Fruit fly (Drosophila melanogaster): Measurements from ENCODE around the gene Dhfr.
A peak's percentile ranks its signal among the peaks of the same experiment; 100 is the strongest.

The Dhfr gene

DNA sequence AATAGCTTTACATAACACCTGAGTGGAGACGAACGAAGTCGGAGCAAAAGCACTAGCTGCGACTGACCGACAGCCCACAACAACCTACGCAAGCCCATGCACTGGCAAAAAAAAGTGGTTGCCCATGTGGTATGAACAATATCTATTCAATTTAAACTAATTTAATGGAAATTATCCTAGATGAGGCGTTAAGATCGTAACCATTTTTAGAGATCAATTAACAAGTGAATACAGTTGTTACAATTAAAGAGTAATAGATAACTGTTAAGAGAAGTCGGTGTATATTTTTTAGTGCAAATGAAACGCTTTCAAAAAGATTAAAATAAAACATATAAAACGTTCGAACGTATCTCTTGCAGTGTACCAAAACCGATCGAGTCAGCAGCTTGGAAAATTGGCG, 15.2 kb downstream of the Dhfr start (continued):
- TF ChIP-seq CG15601 (tag; optimal IDR thresholded peaks at IDR 0.05): peak; percentile 65
- peak; percentile 7 for TF ChIP-seq Chrac-16 (GFP tag; optimal IDR thresholded peaks at IDR 0.05)
- no peak for TF ChIP-seq aop (GFP tag; IDR thresholded peaks at IDR 0.05)
- peak; percentile 35 for TF ChIP-seq CG6254 (GFP tag; optimal IDR thresholded peaks at IDR 0.05)
- peak; percentile 33 for TF ChIP-seq Hsf (GFP tag; optimal IDR thresholded peaks at IDR 0.05)
- no peak for TF ChIP-seq CG8290 (GFP tag; optimal IDR thresholded peaks at IDR 0.05)
- TF ChIP-seq CG8290 (tag; optimal IDR thresholded peaks at IDR 0.05): no peak
- peak; percentile 84 for TF ChIP-seq dmrt99B (tag; optimal IDR thresholded peaks at IDR 0.05)
- no peak for TF ChIP-seq Dad (GFP tag; optimal IDR thresholded peaks at IDR 0.05)
- TF ChIP-seq CG4424 (GFP tag; optimal IDR thresholded peaks at IDR 0.05): peak; percentile 15
- TF ChIP-seq hbn (GFP tag; IDR thresholded peaks at IDR 0.05; ENCODE audit: partially characterized antibody): no peak
- no peak for TF ChIP-seq prd (optimal IDR thresholded peaks at IDR 0.05)
- peak; percentile 38; the same call in 1 of the 3 replicates for TF ChIP-seq prd (GFP tag; IDR thresholded peaks at IDR 0.05)
- no peak for TF ChIP-seq tup (GFP tag; optimal IDR thresholded peaks at IDR 0.05)
- TF ChIP-seq CG3281 (GFP tag; optimal IDR thresholded peaks at IDR 0.05): no peak
- no peak for TF ChIP-seq Sry-δ (GFP tag; optimal IDR thresholded peaks at IDR 0.05)
- TF ChIP-seq D (optimal IDR thresholded peaks at IDR 0.05): no peak
- TF ChIP-seq D (GFP tag; optimal IDR thresholded peaks at IDR 0.05): peak; percentile 59
- no peak for TF ChIP-seq HLH4C (GFP tag; IDR thresholded peaks at IDR 0.05; ENCODE audit: partially characterized antibody)
- no peak for TF ChIP-seq B-H1 (GFP tag; IDR thresholded peaks at IDR 0.05)
- TF ChIP-seq CG2889 (GFP tag; IDR thresholded peaks at IDR 0.05): no peak
- TF ChIP-seq dimm (GFP tag; IDR thresholded peaks at IDR 0.05): no peak
- no peak for TF ChIP-seq p53 (GFP tag; optimal IDR thresholded peaks at IDR 0.05)
- TF ChIP-seq Nf-YC (tag; optimal IDR thresholded peaks at IDR 0.05): no peak
- TF ChIP-seq row (GFP tag; IDR thresholded peaks at IDR 0.05): peak; percentile 56
- TF ChIP-seq da (GFP tag; optimal IDR thresholded peaks at IDR 0.05): no peak
- TF ChIP-seq usp (GFP tag; optimal IDR thresholded peaks at IDR 0.05): no peak
- TF ChIP-seq ap (GFP tag; IDR thresholded peaks at IDR 0.05): peak; percentile 52
- TF ChIP-seq CG14710 (tag; optimal IDR thresholded peaks at IDR 0.05): peak; percentile 43
- TF ChIP-seq CG13296 (GFP tag; optimal IDR thresholded peaks at IDR 0.05): no peak
- no peak for TF ChIP-seq Sin3A (optimal IDR thresholded peaks at IDR 0.05)
- no peak for TF ChIP-seq Oaz (GFP tag; IDR thresholded peaks at IDR 0.05)
- no peak for TF ChIP-seq YL-1 (GFP tag; optimal IDR thresholded peaks at IDR 0.05)
- peak; percentile 11 for TF ChIP-seq bcd (GFP tag; optimal IDR thresholded peaks at IDR 0.05)
- no peak for TF ChIP-seq bab2 (GFP tag; optimal IDR thresholded peaks at IDR 0.05)
- 0 out of 2 replicates have a peak, but pooled peaks have one; percentile 16 for TF ChIP-seq CG32767 (GFP tag; IDR thresholded peaks at IDR 0.05)
- peak; percentile 58 for TF ChIP-seq Blimp-1 (GFP tag; optimal IDR thresholded peaks at IDR 0.05)
- no peak for TF ChIP-seq Dp (GFP tag; optimal IDR thresholded peaks at IDR 0.05)
- TF ChIP-seq CG11723 (GFP tag; optimal IDR thresholded peaks at IDR 0.05): peak; percentile 50
- no peak for TF ChIP-seq CG15479 (GFP tag; optimal IDR thresholded peaks at IDR 0.05)
- TF ChIP-seq CG34422 (GFP tag; IDR thresholded peaks at IDR 0.05): 0 out of 3 replicates have a peak, but pooled peaks have one; percentile 47
- TF ChIP-seq zf30C (GFP tag; optimal IDR thresholded peaks at IDR 0.05): peak; percentile 21
- no peak for TF ChIP-seq CG34224 (GFP tag; IDR thresholded peaks at IDR 0.05; ENCODE audit: partially characterized antibody)
- TF ChIP-seq unc-4 (GFP tag; IDR thresholded peaks at IDR 0.05; ENCODE audit: partially characterized antibody): no peak
- peak; percentile 21 for TF ChIP-seq CG4707 (GFP tag; optimal IDR thresholded peaks at IDR 0.05)
- TF ChIP-seq nom (GFP tag; optimal IDR thresholded peaks at IDR 0.05): no peak
- no peak for TF ChIP-seq lov (optimal IDR thresholded peaks at IDR 0.05)
- no peak for TF ChIP-seq lov (GFP tag; IDR thresholded peaks at IDR 0.05)
- TF ChIP-seq CG10366 (GFP tag; IDR thresholded peaks at IDR 0.05): 0 out of 2 replicates have a peak, but pooled peaks have one; percentile 12
- no peak for TF ChIP-seq Neu2 (GFP tag; optimal IDR thresholded peaks at IDR 0.05; ENCODE audit: borderline replicate concordance)
- TF ChIP-seq zfh1 (GFP tag; IDR thresholded peaks at IDR 0.05): peak; percentile 46; the same call in 1 of the 3 replicates
- TF ChIP-seq grau (tag; optimal IDR thresholded peaks at IDR 0.05): peak; percentile 59
